Worm (Caenorhabditis elegans) whole organism, young adult: ENCODE results near the gene F45E1.4.

ENCODE experiments used
- Y56A3A.18 ChIP-seq: fragments of 200-800 bp; sonication (Bioruptor generic); IDR thresholded peaks from 2 replicates; pipeline ENCODE4 v1.3.6; 2022; ENCODE audit warnings: missing genetic modification reagents, missing genetic modification characterization, missing compliant biosample characterization
- gei-17 ChIP-seq: fragments of 200-800 bp; sonication (Bioruptor generic); optimal IDR thresholded peaks from 2 replicates; lab custom pipeline; 2018; ENCODE audit warnings: mild to moderate bottlenecking, missing genetic modification characterization, missing compliant biosample characterization

DNA sequence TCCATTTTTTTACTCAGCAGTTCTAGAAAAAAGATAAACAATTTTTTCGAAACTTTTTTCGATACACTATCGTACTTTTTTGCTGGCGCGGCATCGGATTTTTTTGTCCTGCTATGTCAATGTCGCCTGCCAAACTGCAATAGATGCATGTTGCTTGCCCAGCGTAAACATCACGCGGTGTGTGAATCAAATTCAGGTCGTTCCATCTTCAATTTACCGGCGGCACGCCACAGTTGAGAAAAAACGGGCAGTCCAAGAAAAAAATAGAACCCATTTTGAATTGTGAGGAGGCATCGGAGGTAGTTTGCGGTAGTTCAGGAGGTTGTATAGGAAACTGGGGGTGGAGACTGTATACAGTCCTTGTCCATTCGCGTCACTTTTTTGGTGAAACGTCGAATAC, 32.7 kb downstream of the F45E1.4 start:
- TF ChIP-seq Y56A3A.18 (GFP tag; lab: Robert Waterston, UW) (no peak), gei-17 (no peak)
